Fruit fly (Drosophila melanogaster) whole organism, pupa: Measurements from ENCODE around the gene CG43390.

Experiments
- CG32121 ChIP-seq: fragments of 200-800 bp; sonication (Bioruptor generic); IDR thresholded peaks from 2 replicates; pipeline ENCODE4 v1.3.6; 2022; ENCODE audit warnings: missing biosample characterization, missing genetic modification characterization
- D1 ChIP-seq: fragments of 200-800 bp; sonication (Bioruptor generic); optimal IDR thresholded peaks from 2 replicates; lab custom pipeline; 2018; ENCODE audit warnings: missing biosample characterization, mild to moderate bottlenecking, missing genetic modification characterization, moderate library complexity
- fd96Ca ChIP-seq: fragments of 200-800 bp; sonication (Bioruptor generic); IDR thresholded peaks from 3 replicates; pipeline ENCODE4 v1.3.6; 2022; ENCODE audit warnings: missing biosample characterization, missing genetic modification characterization

- TF ChIP-seq fd96Ca (no peak), CG32121 (no peak), D1 (tag; lab: Kevin White, UChicago) (no peak)
Measured at dm6 chr3L:11588594-11588993, 8.8 kb upstream of the CG43390 start.
